Worm (Caenorhabditis elegans): ENCODE results near the gene cri-3.

DNA sequence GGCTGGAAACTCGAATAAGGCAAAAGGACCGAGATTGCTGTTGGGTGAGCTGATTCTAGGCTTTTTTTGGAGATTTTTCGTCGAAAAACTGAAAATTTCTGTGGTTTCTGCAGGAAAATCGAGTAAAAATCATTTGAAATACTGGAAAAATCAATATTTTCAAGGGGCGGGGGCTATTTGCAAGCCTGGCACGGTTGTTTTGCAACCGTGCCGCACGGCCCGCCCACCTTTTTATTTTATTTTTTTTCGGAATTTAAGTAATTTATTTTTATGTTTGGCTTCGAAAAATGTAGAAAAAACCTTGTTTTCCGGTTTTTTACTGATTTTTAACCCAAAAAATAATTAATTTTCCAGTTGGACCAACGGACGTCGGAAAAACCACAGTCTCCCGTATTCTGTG, 2.3 kb downstream of the cri-3 start:
- TF ChIP-seq aly-2 (tag; optimal IDR thresholded peaks at IDR 0.05) (no peak), lsy-2 (tag; optimal IDR thresholded peaks at IDR 0.05) (no peak), dpl-1 (GFP tag; optimal IDR thresholded peaks at IDR 0.05) (no peak)
